Worm (Caenorhabditis elegans) whole organism, mixed stage, embryonic: ENCODE results near the gene scl-11.

Experiments used
- pha-4 ChIP-seq: fragments of 150-350 bp; optimal IDR thresholded peaks from 2 replicates; lab custom pipeline; 2018; ENCODE audit warnings: missing biosample characterization, missing genetic modification reagents, missing genetic modification characterization
- tbx-8 ChIP-seq: fragments of 200-800 bp; sonication (Bioruptor generic); optimal IDR thresholded peaks from 2 replicates; lab custom pipeline; 2018; ENCODE audit warnings: mild to moderate bottlenecking, missing genetic modification characterization, moderate library complexity, missing compliant biosample characterization

- TF ChIP-seq tbx-8 (no peak), pha-4 (tag; lab: Kevin White, UChicago) (no peak)
These were observed 6.2 kb downstream of the scl-11 start, which contains the start of gene scl-2 for ce11 chrIV:13057418-13057817.
